Worm (Caenorhabditis elegans): ENCODE results near the gene F43D2.6.

- TF ChIP-seq ceh-30 (tag; optimal IDR thresholded peaks at IDR 0.05) (no peak), ama-1 (optimal IDR thresholded peaks at IDR 0.05) (no peak)
These were observed 17.3 kb downstream of the F43D2.6 start for ce11 chrV:14617711-14618110.

All from whole organism, late embryonic.